Worm (Caenorhabditis elegans): ENCODE measurements around the gene F28F9.3.

- no peak for TF ChIP-seq aly-1 (tag; optimal IDR thresholded peaks at IDR 0.05)
- no peak for TF ChIP-seq B0310.2 (tag; optimal IDR thresholded peaks at IDR 0.05)
- TF ChIP-seq hnd-1 (tag; optimal IDR thresholded peaks at IDR 0.05), result no peak
- no peak for TF ChIP-seq tra-4 (tag; optimal IDR thresholded peaks at IDR 0.05)
- TF ChIP-seq hmg-4 (GFP tag; optimal IDR thresholded peaks at IDR 0.05), result no peak
- TF ChIP-seq ceh-36 (tag; optimal IDR thresholded peaks at IDR 0.05), result no peak
- TF ChIP-seq ama-1 (optimal IDR thresholded peaks at IDR 0.05), result no peak
- no peak for TF ChIP-seq sea-1 (GFP tag; conservative IDR thresholded peaks at IDR 0.05)
- no peak for TF ChIP-seq hmbx-1 (tag; optimal IDR thresholded peaks at IDR 0.05)
- TF ChIP-seq tbx-37 (GFP tag; conservative IDR thresholded peaks at IDR 0.05), result no peak
Measured at ce11 chrIV:3832040-3832439, 5.3 kb downstream of the F28F9.3 start.
